Worm (Caenorhabditis elegans): ENCODE measurements around the gene cbn-1.

DNA sequence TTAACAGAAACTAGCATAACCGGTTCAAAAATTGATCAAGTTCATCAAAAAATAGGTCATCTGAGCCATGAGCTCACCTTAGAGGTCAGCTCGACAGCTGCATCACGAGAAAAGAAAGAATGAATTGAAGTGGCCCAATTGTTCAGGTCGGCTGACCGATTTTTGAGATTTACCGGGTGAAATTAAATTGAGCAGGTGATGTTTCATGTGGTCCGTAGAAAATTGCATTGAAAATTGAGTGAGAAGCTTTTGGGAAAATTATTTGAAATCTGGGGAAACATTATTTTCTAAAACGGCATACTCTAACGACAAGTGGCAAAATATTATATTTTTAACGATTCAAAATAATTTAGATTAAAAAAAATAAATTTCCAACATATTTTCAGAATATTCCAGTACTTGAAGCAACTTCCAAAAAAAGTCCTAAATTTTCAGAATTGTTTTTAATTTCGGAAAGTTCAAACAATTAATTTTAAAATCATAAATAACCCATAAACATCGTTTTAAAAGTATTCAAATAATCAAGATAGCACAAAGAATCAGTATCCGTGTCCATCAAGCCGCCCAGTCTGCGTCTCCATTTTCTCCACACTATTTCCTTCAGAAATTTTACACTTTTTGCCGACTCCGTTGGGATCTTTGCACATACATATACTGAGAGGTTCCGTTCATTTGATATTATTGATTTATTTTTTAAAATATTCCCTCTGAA is 6.5 kb downstream of the cbn-1 start, which contains the start of gene sgcb-1:
- TF ChIP-seq ztf-28 (GFP tag; IDR thresholded peaks at IDR 0.05) (no peak), unc-130 (GFP tag; optimal IDR thresholded peaks at IDR 0.05) (no peak)
